Worm (Caenorhabditis elegans) whole organism, late embryonic: ENCODE results near the gene K11G12.6.

Experiments used
- ama-1 ChIP-seq: fragments of 150-350 bp; optimal IDR thresholded peaks from 2 replicates; lab custom pipeline; 2014
- ceh-30 ChIP-seq: fragments of 150-350 bp; optimal IDR thresholded peaks from 2 replicates; lab custom pipeline; 2014; ENCODE audit warnings: missing biosample characterization, missing genetic modification characterization
- ceh-31 ChIP-seq: sonication (generic microtip); optimal IDR thresholded peaks from 2 replicates; lab custom pipeline; 2016; ENCODE audit warnings: missing genetic modification characterization, missing compliant biosample characterization
- dmd-4 ChIP-seq: sonication (generic microtip); optimal IDR thresholded peaks from 2 replicates; lab custom pipeline; 2016; ENCODE audit warnings: borderline replicate concordance, missing genetic modification characterization, missing compliant biosample characterization
- fkh-10 ChIP-seq: fragments of 150-350 bp; optimal IDR thresholded peaks from 2 replicates; lab custom pipeline; 2014; ENCODE audit warnings: missing biosample characterization, missing genetic modification reagents, missing genetic modification characterization
- hlh-8 ChIP-seq: sonication (generic microtip); optimal IDR thresholded peaks from 2 replicates; lab custom pipeline; 2016; ENCODE audit warnings: missing genotype, missing genetic modification characterization, missing compliant biosample characterization
- mec-3 ChIP-seq: sonication (generic microtip); optimal IDR thresholded peaks from 2 replicates; lab custom pipeline; 2016; ENCODE audit warnings: borderline replicate concordance, missing genetic modification characterization, missing compliant biosample characterization
- nfya-1 ChIP-seq: sonication (generic microtip); optimal IDR thresholded peaks from 2 replicates; lab custom pipeline; 2017; ENCODE audit warnings: missing genetic modification characterization, mild to moderate bottlenecking, missing compliant biosample characterization, antibody characterized with exemption, moderate library complexity
- pag-3 ChIP-seq: sonication (generic microtip); optimal IDR thresholded peaks from 2 replicates; lab custom pipeline; 2016; ENCODE audit warnings: missing compliant biosample characterization, missing genetic modification characterization, borderline replicate concordance
- ref-2 ChIP-seq: sonication (generic microtip); optimal IDR thresholded peaks from 2 replicates; lab custom pipeline; 2016; ENCODE audit warnings: missing genetic modification characterization, missing compliant biosample characterization
- sdc-2 ChIP-seq: sonication (generic microtip); optimal IDR thresholded peaks from 2 replicates; lab custom pipeline; 2016; ENCODE audit warnings: missing genotype, missing genetic modification characterization, missing compliant biosample characterization
- sox-2 ChIP-seq: fragments of 200-800 bp; sonication (Bioruptor generic); IDR thresholded peaks from 2 replicates; pipeline ENCODE4 v1.3.6; 2022; ENCODE audit warnings: missing genetic modification reagents, missing genetic modification characterization, missing compliant biosample characterization

- no peak for TF ChIP-seq ceh-30 (tag; lab: Kevin White, UChicago)
- TF ChIP-seq dmd-4 (tag; lab: Kevin White, UChicago): no peak
- no peak for TF ChIP-seq pag-3
- no peak for TF ChIP-seq mec-3 (tag; lab: Kevin White, UChicago)
- no peak for TF ChIP-seq ref-2 (tag; lab: Kevin White, UChicago)
- TF ChIP-seq sdc-2 (tag; lab: Kevin White, UChicago): no peak
- TF ChIP-seq hlh-8: no peak
- TF ChIP-seq ama-1: no peak
- no peak for TF ChIP-seq ceh-31 (tag; lab: Kevin White, UChicago)
- no peak for TF ChIP-seq sox-2
- TF ChIP-seq nfya-1 (tag; lab: Kevin White, UChicago): no peak
- no peak for TF ChIP-seq fkh-10 (GFP tag; lab: Kevin White, UChicago)
Observed at ce11 chrX:6722966-6723365, 6.5 kb downstream of the K11G12.6 start, which contains the start of gene smf-1.
